Worm (Caenorhabditis elegans) whole organism, late embryonic: ENCODE data around the gene fbxa-220.

Source experiments
- ama-1 ChIP-seq: fragments of 150-350 bp; optimal IDR thresholded peaks from 2 replicates; lab custom pipeline; 2014
- ceh-14 ChIP-seq: sonication (generic microtip); optimal IDR thresholded peaks from 2 replicates; lab custom pipeline; 2016; ENCODE audit warnings: missing genotype, missing genetic modification characterization, missing compliant biosample characterization
- dmd-4 ChIP-seq: sonication (generic microtip); optimal IDR thresholded peaks from 2 replicates; lab custom pipeline; 2016; ENCODE audit warnings: borderline replicate concordance, missing genetic modification characterization, missing compliant biosample characterization
- elt-2 ChIP-seq: sonication (generic microtip); optimal IDR thresholded peaks from 2 replicates; lab custom pipeline; 2016; ENCODE audit warnings: missing genetic modification reagents, missing genetic modification characterization, missing compliant biosample characterization
- gmeb-2 ChIP-seq: sonication (generic microtip); optimal IDR thresholded peaks from 2 replicates; lab custom pipeline; 2016; ENCODE audit warnings: missing genetic modification characterization, inconsistent platforms, missing compliant biosample characterization
- lin-11 ChIP-seq: fragments of 200-800 bp; sonication (Bioruptor generic); optimal IDR thresholded peaks from 2 replicates; lab custom pipeline; 2018; ENCODE audit warnings: mild to moderate bottlenecking, missing genetic modification characterization, missing compliant biosample characterization
- npax-4 ChIP-seq: sonication (generic microtip); optimal IDR thresholded peaks from 2 replicates; lab custom pipeline; 2016; ENCODE audit warnings: missing genetic modification characterization, missing compliant biosample characterization
- pha-4 ChIP-seq: fragments of 150-350 bp; optimal IDR thresholded peaks from 2 replicates; lab custom pipeline; 2018; ENCODE audit warnings: missing biosample characterization, missing genetic modification reagents, missing genetic modification characterization
- pros-1 ChIP-seq: fragments of 150-350 bp; optimal IDR thresholded peaks from 2 replicates; lab custom pipeline; 2014; ENCODE audit warnings: missing biosample characterization, missing genetic modification reagents, missing genetic modification characterization

DNA sequence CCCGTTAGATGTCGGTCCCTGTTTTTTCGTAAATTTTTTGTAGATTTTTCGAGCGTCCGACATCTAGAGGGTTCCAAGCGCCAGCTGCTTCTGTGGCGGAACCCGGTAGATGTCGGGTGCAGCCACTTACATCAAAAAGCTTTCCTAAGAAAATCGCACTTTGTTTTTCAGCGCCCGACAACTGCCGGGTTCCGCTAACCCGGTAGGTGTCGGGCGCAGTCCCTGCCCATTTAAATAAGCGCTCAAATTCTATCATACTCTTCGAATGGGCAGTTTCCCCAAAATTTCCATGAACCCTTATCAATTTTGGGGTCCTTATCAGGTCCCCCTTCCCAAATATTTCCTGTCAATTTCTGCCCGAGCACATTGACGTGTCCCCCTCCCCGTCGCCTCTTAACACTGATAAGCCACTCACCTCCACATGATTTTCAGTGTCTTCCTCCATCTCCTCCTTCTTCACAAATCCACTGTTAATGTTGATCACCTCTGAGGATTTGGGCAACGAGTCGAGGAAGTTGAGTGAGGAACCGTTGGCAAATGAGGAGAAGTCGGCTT, 18.5 kb downstream of the fbxa-220 start:
- TF ChIP-seq pros-1 (tag; lab: Kevin White, UChicago), result no peak
- TF ChIP-seq gmeb-2, result no peak
- TF ChIP-seq lin-11 (tag; lab: Kevin White, UChicago), result no peak
- TF ChIP-seq pha-4 (tag; lab: Kevin White, UChicago), result no peak
- TF ChIP-seq elt-2 (tag; lab: Kevin White, UChicago), result peak; percentile 93
- no peak for TF ChIP-seq ceh-14
- no peak for TF ChIP-seq dmd-4 (tag; lab: Kevin White, UChicago)
- TF ChIP-seq npax-4 (tag; lab: Kevin White, UChicago), result no peak
- TF ChIP-seq ama-1, result no peak
